Worm (Caenorhabditis elegans): Measurements from ENCODE around the gene mrps-16.

DNA sequence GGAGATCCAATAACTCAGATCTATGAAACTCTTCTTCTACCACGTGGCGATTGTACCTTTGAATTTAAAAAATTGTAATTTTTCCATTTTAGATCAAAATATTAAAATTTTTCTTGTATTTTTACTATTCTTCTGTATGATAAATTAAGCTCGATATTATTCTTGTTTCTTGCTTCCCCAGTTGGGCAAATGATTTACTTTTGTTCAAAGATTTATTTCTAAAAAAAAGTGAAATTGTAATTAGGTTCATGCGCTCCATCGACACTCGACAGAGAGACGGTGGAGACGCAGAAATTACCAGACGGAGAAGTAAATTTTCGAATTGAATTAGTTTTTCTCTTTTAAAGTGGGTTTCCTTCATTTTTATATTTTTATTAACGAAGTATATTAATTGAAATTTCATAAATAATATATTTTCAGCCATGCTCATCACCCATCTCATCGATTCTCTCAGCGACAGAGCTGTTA lies 31.7 kb downstream of the mrps-16 start, which contains the start of gene npp-24:
- TF ChIP-seq T22C8.4 (GFP tag; IDR thresholded peaks at IDR 0.05) (no peak), klf-2 (GFP tag; conservative IDR thresholded peaks at IDR 0.05) (no peak), flt-1 (GFP tag; IDR thresholded peaks at IDR 0.05) (no peak), ztf-29 (GFP tag; IDR thresholded peaks at IDR 0.05) (no peak), ref-1 (GFP tag; conservative IDR thresholded peaks at IDR 0.05) (no peak), cog-1 (tag; optimal IDR thresholded peaks at IDR 0.05) (no peak), tab-1 (GFP tag; IDR thresholded peaks at IDR 0.05) (no peak), ztf-23 (GFP tag; IDR thresholded peaks at IDR 0.05) (no peak)
